Worm (Caenorhabditis elegans): Measurements from ENCODE around the gene T21C12.8.

- TF ChIP-seq skn-1 (tag; optimal IDR thresholded peaks at IDR 0.05) = no peak
- no peak for TF ChIP-seq pqm-1 (tag; optimal IDR thresholded peaks at IDR 0.05)
- no peak for TF ChIP-seq ama-1 (optimal IDR thresholded peaks at IDR 0.05)
- TF ChIP-seq ztf-11 (tag; optimal IDR thresholded peaks at IDR 0.05) = no peak
- no peak for TF ChIP-seq fos-1 (tag; optimal IDR thresholded peaks at IDR 0.05)
- no peak for TF ChIP-seq unc-62 (GFP tag; optimal IDR thresholded peaks at IDR 0.05)
- no peak for TF ChIP-seq unc-39 (tag; optimal IDR thresholded peaks at IDR 0.05)
- no peak for TF ChIP-seq nhr-237 (tag; optimal IDR thresholded peaks at IDR 0.05)
- no peak for TF ChIP-seq zag-1 (tag; optimal IDR thresholded peaks at IDR 0.05)
- no peak for TF ChIP-seq elt-1 (tag; optimal IDR thresholded peaks at IDR 0.05)
- TF ChIP-seq nhr-11 (tag; optimal IDR thresholded peaks at IDR 0.05) = no peak
- no peak for TF ChIP-seq nhr-76 (tag; optimal IDR thresholded peaks at IDR 0.05)
Observed at ce11 chrIII:10578873-10579272, 26.0 kb upstream of the T21C12.8 start.

Data from whole organism, L3 larva.